Fruit fly (Drosophila melanogaster): Measurements from ENCODE around the gene CG17754.

- TF ChIP-seq ovo (GFP tag; optimal IDR thresholded peaks at IDR 0.05): no peak
- TF ChIP-seq toe (GFP tag; optimal IDR thresholded peaks at IDR 0.05): no peak
- TF ChIP-seq Hr96 (GFP tag; optimal IDR thresholded peaks at IDR 0.05): no peak
- no peak for TF ChIP-seq CG14711 (tag; optimal IDR thresholded peaks at IDR 0.05)
Observed at dm6 chrX:9282783-9283289, 32.6 kb downstream of the CG17754 start, which contains the start of gene c11.1.
